Fruit fly (Drosophila melanogaster): ENCODE measurements around the gene Cenp-C.

Cenp-C gene

dm6 chr3R:8563774-8564173 is at the start of gene Cenp-C:
TSS of gene Cenp-C (plus strand) at chr3R:8564105.
- TF ChIP-seq Myc (optimal IDR thresholded peaks at IDR 0.05) (no peak), psq (optimal IDR thresholded peaks at IDR 0.05) (no peak), h (optimal IDR thresholded peaks at IDR 0.05) (no peak), ttk (optimal IDR thresholded peaks at IDR 0.05) (no peak), Sin3A (optimal IDR thresholded peaks at IDR 0.05) (no peak), insv (optimal IDR thresholded peaks at IDR 0.05) (no peak)

dm6 chr3R:8517752-8518185 is 46.1 kb upstream of the Cenp-C start, which contains the start of gene CG11737:
TSS of gene CG11737 (plus strand) at chr3R:8517868.
- no peak for TF ChIP-seq Myc (optimal IDR thresholded peaks at IDR 0.05)
- TF ChIP-seq ttk (optimal IDR thresholded peaks at IDR 0.05) = no peak
- TF ChIP-seq h (optimal IDR thresholded peaks at IDR 0.05) = no peak
- TF ChIP-seq psq (optimal IDR thresholded peaks at IDR 0.05) = no peak
- TF ChIP-seq insv (optimal IDR thresholded peaks at IDR 0.05) = no peak
- no peak for TF ChIP-seq Sin3A (optimal IDR thresholded peaks at IDR 0.05)

- TF ChIP-seq ttk (optimal IDR thresholded peaks at IDR 0.05) (no peak), psq (optimal IDR thresholded peaks at IDR 0.05) (no peak), insv (optimal IDR thresholded peaks at IDR 0.05) (no peak), Myc (optimal IDR thresholded peaks at IDR 0.05) (no peak), h (optimal IDR thresholded peaks at IDR 0.05) (no peak)
Measured at dm6 chr3R:8518565-8519154, 45.2 kb upstream of the Cenp-C start.

- TF ChIP-seq Sin3A (optimal IDR thresholded peaks at IDR 0.05) (no peak), psq (optimal IDR thresholded peaks at IDR 0.05) (no peak), Myc (optimal IDR thresholded peaks at IDR 0.05) (no peak)
Measured at dm6 chr3R:8519157-8519556, 44.7 kb upstream of the Cenp-C start.

- TF ChIP-seq h (optimal IDR thresholded peaks at IDR 0.05) (no peak), Sin3A (optimal IDR thresholded peaks at IDR 0.05) (no peak), ttk (optimal IDR thresholded peaks at IDR 0.05) (no peak), Myc (optimal IDR thresholded peaks at IDR 0.05) (no peak), insv (optimal IDR thresholded peaks at IDR 0.05) (no peak), psq (optimal IDR thresholded peaks at IDR 0.05) (no peak)
Measured at dm6 chr3R:8520809-8521208, 43.1 kb upstream of the Cenp-C start.

- TF ChIP-seq h (optimal IDR thresholded peaks at IDR 0.05) = no peak
Measured at dm6 chr3R:8521499-8521898, 42.4 kb upstream of the Cenp-C start, which contains the start of gene CG31454. TSS of gene CG31454 (plus strand) at chr3R:8521658.

dm6 chr3R:8523668-8524067 is 40.2 kb upstream of the Cenp-C start, which contains the start of gene CG31259:
TSS of gene CG31259 (plus strand) at chr3R:8523944.
- no peak for TF ChIP-seq Sin3A (optimal IDR thresholded peaks at IDR 0.05)
- TF ChIP-seq insv (optimal IDR thresholded peaks at IDR 0.05) = no peak
- no peak for TF ChIP-seq psq (optimal IDR thresholded peaks at IDR 0.05)
- no peak for TF ChIP-seq ttk (optimal IDR thresholded peaks at IDR 0.05)
- no peak for TF ChIP-seq h (optimal IDR thresholded peaks at IDR 0.05)
- TF ChIP-seq Myc (optimal IDR thresholded peaks at IDR 0.05) = no peak

dm6 chr3R:8524277-8524676 is 39.6 kb upstream of the Cenp-C start:
- TF ChIP-seq h (optimal IDR thresholded peaks at IDR 0.05) (no peak), ttk (optimal IDR thresholded peaks at IDR 0.05) (no peak), psq (optimal IDR thresholded peaks at IDR 0.05) (no peak), Sin3A (optimal IDR thresholded peaks at IDR 0.05) (no peak), insv (optimal IDR thresholded peaks at IDR 0.05) (no peak), Myc (optimal IDR thresholded peaks at IDR 0.05) (no peak)

- TF ChIP-seq h (optimal IDR thresholded peaks at IDR 0.05) = no peak
- TF ChIP-seq psq (optimal IDR thresholded peaks at IDR 0.05) = no peak
- TF ChIP-seq Myc (optimal IDR thresholded peaks at IDR 0.05) = no peak
- no peak for TF ChIP-seq ttk (optimal IDR thresholded peaks at IDR 0.05)
- TF ChIP-seq Sin3A (optimal IDR thresholded peaks at IDR 0.05) = no peak
- TF ChIP-seq insv (optimal IDR thresholded peaks at IDR 0.05) = no peak
Measured at dm6 chr3R:8528862-8529261, 35.0 kb upstream of the Cenp-C start, which contains the start of gene CG11741. TSS of gene CG11741 (minus strand) at chr3R:8528877.

- TF ChIP-seq Sin3A (optimal IDR thresholded peaks at IDR 0.05) (no peak), insv (optimal IDR thresholded peaks at IDR 0.05) (no peak), psq (optimal IDR thresholded peaks at IDR 0.05) (no peak), h (optimal IDR thresholded peaks at IDR 0.05) (no peak), Myc (optimal IDR thresholded peaks at IDR 0.05) (no peak), ttk (optimal IDR thresholded peaks at IDR 0.05) (no peak)
Measured at dm6 chr3R:8545915-8546314, 18.0 kb upstream of the Cenp-C start.

dm6 chr3R:8552308-8552707 is 11.6 kb upstream of the Cenp-C start, which contains the start of gene Or85d:
TSS of gene Or85d (plus strand) at chr3R:8552608.
- TF ChIP-seq h (optimal IDR thresholded peaks at IDR 0.05) (no peak), insv (optimal IDR thresholded peaks at IDR 0.05) (no peak), psq (optimal IDR thresholded peaks at IDR 0.05) (no peak), Myc (optimal IDR thresholded peaks at IDR 0.05) (no peak), ttk (optimal IDR thresholded peaks at IDR 0.05) (no peak), Sin3A (optimal IDR thresholded peaks at IDR 0.05) (no peak)

dm6 chr3R:8561522-8561921 is 2.4 kb upstream of the Cenp-C start, which contains the start of gene pch2:
TSS of gene pch2 (minus strand) at chr3R:8561764.
- TF ChIP-seq psq (optimal IDR thresholded peaks at IDR 0.05) (no peak), ttk (optimal IDR thresholded peaks at IDR 0.05) (no peak), Myc (optimal IDR thresholded peaks at IDR 0.05) (no peak), Sin3A (optimal IDR thresholded peaks at IDR 0.05) (no peak), insv (optimal IDR thresholded peaks at IDR 0.05) (no peak), h (optimal IDR thresholded peaks at IDR 0.05) (no peak)

- peak; percentile 74 for TF ChIP-seq Sin3A (optimal IDR thresholded peaks at IDR 0.05)
- TF ChIP-seq ttk (optimal IDR thresholded peaks at IDR 0.05) = no peak
Measured at dm6 chr3R:8562484-8562886, 1.4 kb upstream of the Cenp-C start, which contains the start of the genes mRpS18A and CG31460. TSS of gene mRpS18A (minus strand) at chr3R:8562593. TSS of gene CG31460 (plus strand) at chr3R:8562673.

All from Kc167 (cell line).